Worm (Caenorhabditis elegans) whole organism, mixed stage, embryonic: ENCODE data around the gene Y38C1BA.1.

Experiments used
- M03D4.4 ChIP-seq: sonication (generic microtip); optimal IDR thresholded peaks from 2 replicates; lab custom pipeline; 2017; ENCODE audit warnings: mild to moderate bottlenecking, missing genetic modification characterization, missing compliant biosample characterization
- bed-3 ChIP-seq: fragments of 200-800 bp; sonication (Bioruptor generic); optimal IDR thresholded peaks from 3 replicates; lab custom pipeline; 2018; ENCODE audit warnings: mild to moderate bottlenecking, missing genetic modification characterization, moderate library complexity, missing compliant biosample characterization
- blmp-1 ChIP-seq: fragments of 150-350 bp; optimal IDR thresholded peaks from 2 replicates; lab custom pipeline; 2014; ENCODE audit warnings: missing biosample characterization, missing genetic modification characterization
- ceh-43 ChIP-seq: fragments of 200-800 bp; sonication (Bioruptor generic); optimal IDR thresholded peaks from 2 replicates; lab custom pipeline; 2018; ENCODE audit warnings: mild to moderate bottlenecking, missing genetic modification characterization, moderate library complexity, missing compliant biosample characterization
- ceh-83 ChIP-seq: fragments of 200-800 bp; sonication (Bioruptor generic); optimal IDR thresholded peaks from 2 replicates; lab custom pipeline; 2018; ENCODE audit warnings: mild to moderate bottlenecking, missing genetic modification characterization, missing compliant biosample characterization
- ces-1 ChIP-seq: fragments of 150-350 bp; optimal IDR thresholded peaks from 2 replicates; lab custom pipeline; 2014; ENCODE audit warnings: missing biosample characterization, missing genetic modification reagents, missing genetic modification characterization
- elt-1 ChIP-seq: sonication (generic microtip); optimal IDR thresholded peaks from 2 replicates; lab custom pipeline; 2017; ENCODE audit warnings: missing genetic modification characterization, mild to moderate bottlenecking, missing compliant biosample characterization, antibody characterized with exemption, moderate library complexity, borderline replicate concordance; ENCODE audit not compliant: insufficient read depth
- flh-1 ChIP-seq: fragments of 200-800 bp; sonication (Bioruptor generic); optimal IDR thresholded peaks from 2 replicates; lab custom pipeline; 2018; ENCODE audit warnings: mild to moderate bottlenecking, missing genetic modification characterization, moderate library complexity, missing compliant biosample characterization
- ham-2 ChIP-seq: fragments of 200-800 bp; sonication (Bioruptor generic); optimal IDR thresholded peaks from 2 replicates; lab custom pipeline; 2018; ENCODE audit warnings: mild to moderate bottlenecking, missing genetic modification characterization, missing compliant biosample characterization
- hlh-1 ChIP-seq: fragments of 150-350 bp; optimal IDR thresholded peaks from 2 replicates; lab custom pipeline; 2014; ENCODE audit warnings: missing biosample characterization, missing genetic modification reagents, missing genetic modification characterization
- lin-13 ChIP-seq: fragments of 150-350 bp; optimal IDR thresholded peaks from 2 replicates; lab custom pipeline; 2014; ENCODE audit warnings: missing biosample characterization, missing genetic modification characterization
- lin-32 ChIP-seq: fragments of 200-800 bp; sonication (Bioruptor generic); optimal IDR thresholded peaks from 2 replicates; lab custom pipeline; 2018; ENCODE audit warnings: mild to moderate bottlenecking, missing genetic modification characterization, missing compliant biosample characterization
- lsy-2 ChIP-seq: fragments of 150-350 bp; optimal IDR thresholded peaks from 2 replicates; lab custom pipeline; 2014; ENCODE audit warnings: missing biosample characterization, missing genetic modification characterization
- mab-5 ChIP-seq: fragments of 150-350 bp; optimal IDR thresholded peaks from 2 replicates; lab custom pipeline; 2014; ENCODE audit warnings: missing biosample characterization, missing genetic modification characterization
- mep-1 ChIP-seq: fragments of 150-350 bp; optimal IDR thresholded peaks from 2 replicates; lab custom pipeline; 2017; ENCODE audit warnings: missing biosample characterization, missing genetic modification reagents, missing genetic modification characterization, inconsistent platforms
- mls-2 ChIP-seq: sonication (generic microtip); optimal IDR thresholded peaks from 2 replicates; lab custom pipeline; 2016; ENCODE audit warnings: mild to moderate bottlenecking, missing genetic modification characterization, moderate library complexity, missing compliant biosample characterization
- nhr-12 ChIP-seq: fragments of 150-350 bp; optimal IDR thresholded peaks from 2 replicates; lab custom pipeline; 2014; ENCODE audit warnings: missing biosample characterization, missing genetic modification characterization
- nhr-2 ChIP-seq: fragments of 150-350 bp; optimal IDR thresholded peaks from 2 replicates; lab custom pipeline; 2014; ENCODE audit warnings: missing biosample characterization, missing genetic modification characterization
- nhr-237 ChIP-seq: fragments of 150-350 bp; optimal IDR thresholded peaks from 2 replicates; lab custom pipeline; 2014; ENCODE audit warnings: missing biosample characterization, missing genetic modification characterization
- nhr-76 ChIP-seq: sonication (generic microtip); optimal IDR thresholded peaks from 2 replicates; lab custom pipeline; 2017; ENCODE audit warnings: missing biosample characterization, missing genetic modification characterization
- pha-4 ChIP-seq: fragments of 150-350 bp; optimal IDR thresholded peaks from 2 replicates; lab custom pipeline; 2018; ENCODE audit warnings: missing biosample characterization, missing genetic modification reagents, missing genetic modification characterization
- sem-2 ChIP-seq: fragments of 200-800 bp; sonication (Bioruptor generic); optimal IDR thresholded peaks from 2 replicates; lab custom pipeline; 2018; ENCODE audit warnings: mild to moderate bottlenecking, missing genetic modification characterization, missing compliant biosample characterization
- sptf-1 ChIP-seq: sonication (generic microtip); optimal IDR thresholded peaks from 2 replicates; lab custom pipeline; 2017; ENCODE audit warnings: mild to moderate bottlenecking, missing genetic modification characterization, moderate library complexity, missing compliant biosample characterization
- tbx-8 ChIP-seq: fragments of 200-800 bp; sonication (Bioruptor generic); optimal IDR thresholded peaks from 2 replicates; lab custom pipeline; 2018; ENCODE audit warnings: mild to moderate bottlenecking, missing genetic modification characterization, moderate library complexity, missing compliant biosample characterization
- unc-120 ChIP-seq: sonication (generic microtip); optimal IDR thresholded peaks from 2 replicates; lab custom pipeline; 2017; ENCODE audit warnings: missing genetic modification characterization, missing compliant biosample characterization; ENCODE audit not compliant: poor library complexity, severe bottlenecking
- unc-39 ChIP-seq: fragments of 150-350 bp; optimal IDR thresholded peaks from 2 replicates; lab custom pipeline; 2014; ENCODE audit warnings: missing biosample characterization, missing genetic modification characterization
- unc-62 ChIP-seq: fragments of 150-350 bp; optimal IDR thresholded peaks from 2 replicates; lab custom pipeline; 2014; ENCODE audit warnings: missing biosample characterization, missing genetic modification reagents, missing genetic modification characterization
- ztf-11 ChIP-seq: fragments of 150-350 bp; optimal IDR thresholded peaks from 2 replicates; lab custom pipeline; 2014; ENCODE audit warnings: missing biosample characterization, missing genetic modification characterization

Gene Y38C1BA.1

DNA sequence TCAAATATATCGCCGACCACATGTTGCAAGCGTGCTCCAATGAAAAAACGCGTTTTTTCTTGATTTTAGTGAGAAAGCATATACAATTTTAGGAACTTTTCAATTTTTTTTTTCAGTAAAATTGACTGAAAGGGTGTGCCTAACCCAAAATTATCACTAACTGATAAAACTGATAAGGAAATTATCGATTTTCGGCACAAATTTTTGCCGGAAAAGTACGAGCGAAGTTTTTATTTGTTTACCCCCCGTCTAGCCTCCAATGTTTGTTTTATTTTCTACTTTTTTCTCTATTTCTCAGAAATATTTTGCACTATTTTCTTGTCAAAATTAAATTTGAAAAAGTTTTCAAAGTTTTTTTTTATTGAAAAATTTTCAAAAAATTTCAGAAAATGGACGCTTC, 30.5 kb upstream of the Y38C1BA.1 start, which contains the start of gene ccm-2:
ccm-2 (plus strand) TSS at position 387 of the 400 bp plus-strand sequence.
- no peak for TF ChIP-seq elt-1 (tag; lab: Kevin White, UChicago)
- TF ChIP-seq tbx-8 (GFP tag; lab: Kevin White, UChicago) = no peak
- TF ChIP-seq ztf-11 (tag; lab: Kevin White, UChicago) = no peak
- TF ChIP-seq unc-62 (GFP tag; lab: Kevin White, UChicago) = no peak
- TF ChIP-seq nhr-76 = no peak
- TF ChIP-seq unc-120 (tag; lab: Kevin White, UChicago) = no peak
- no peak for TF ChIP-seq blmp-1 (tag; lab: Kevin White, UChicago)
- TF ChIP-seq ceh-43 (GFP tag; lab: Kevin White, UChicago) = no peak
- TF ChIP-seq hlh-1 (tag; lab: Kevin White, UChicago) = no peak
- TF ChIP-seq pha-4 = no peak
- no peak for TF ChIP-seq sptf-1 (tag; lab: Kevin White, UChicago)
- TF ChIP-seq lin-13 (tag; lab: Kevin White, UChicago) = no peak
- no peak for TF ChIP-seq mls-2 (tag; lab: Kevin White, UChicago)

DNA sequence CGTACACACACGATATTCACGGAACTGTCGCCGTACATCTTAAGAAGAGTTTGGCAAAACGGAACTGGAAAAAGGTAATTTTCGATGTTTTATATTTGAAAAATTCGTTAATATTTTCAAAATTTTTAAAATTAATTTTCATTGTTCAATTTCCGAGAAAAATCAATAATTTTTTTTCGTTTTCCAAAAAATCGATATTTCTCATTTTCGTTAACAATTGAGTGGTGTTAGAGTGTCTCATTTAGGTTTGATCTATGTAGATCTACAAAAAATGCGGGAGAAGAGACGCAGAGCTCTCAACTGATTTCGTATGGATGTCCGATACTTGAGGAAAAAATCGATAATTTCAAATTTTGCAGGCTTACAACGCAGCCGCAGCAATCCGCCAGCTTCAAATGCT, 29.3 kb upstream of the Y38C1BA.1 start:
- TF ChIP-seq unc-39 (tag; lab: Kevin White, UChicago) = no peak
- no peak for TF ChIP-seq mab-5
- no peak for TF ChIP-seq nhr-2 (tag; lab: Kevin White, UChicago)
- TF ChIP-seq mls-2 (tag; lab: Kevin White, UChicago) = no peak
- no peak for TF ChIP-seq mep-1 (tag; lab: Kevin White, UChicago)
- no peak for TF ChIP-seq flh-1 (GFP tag; lab: Kevin White, UChicago)
- TF ChIP-seq ceh-43 (GFP tag; lab: Kevin White, UChicago) = no peak
- TF ChIP-seq hlh-1 (tag; lab: Kevin White, UChicago) = no peak
- TF ChIP-seq unc-120 (tag; lab: Kevin White, UChicago) = no peak
- no peak for TF ChIP-seq lin-13 (tag; lab: Kevin White, UChicago)
- no peak for TF ChIP-seq lsy-2 (tag; lab: Kevin White, UChicago)
- TF ChIP-seq sem-2 = no peak
- no peak for TF ChIP-seq M03D4.4 (tag; lab: Kevin White, UChicago)
- no peak for TF ChIP-seq tbx-8 (GFP tag; lab: Kevin White, UChicago)

DNA sequence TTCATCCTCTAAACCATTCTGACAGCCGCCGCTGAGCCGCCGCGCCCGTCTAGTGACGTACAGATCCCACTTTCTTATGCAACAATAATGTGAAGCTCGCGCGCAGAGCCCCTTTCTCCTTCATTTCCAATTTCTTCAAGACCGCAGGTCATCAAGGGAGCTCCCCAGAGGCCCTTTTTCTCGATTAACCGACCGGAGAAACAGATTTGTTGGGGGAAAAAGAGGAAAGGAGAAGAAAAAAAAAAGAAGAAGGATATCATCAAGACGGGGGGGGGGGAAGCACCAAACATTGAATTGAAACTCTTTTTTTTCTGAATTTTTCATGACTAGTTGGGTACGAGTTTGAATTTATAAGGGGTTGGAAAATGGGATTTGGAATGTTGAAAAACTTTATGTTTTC, 23.6 kb upstream of the Y38C1BA.1 start:
- TF ChIP-seq blmp-1 (tag; lab: Kevin White, UChicago) (no peak), elt-1 (tag; lab: Kevin White, UChicago) (no peak), sem-2 (no peak), ztf-11 (tag; lab: Kevin White, UChicago) (no peak), unc-39 (tag; lab: Kevin White, UChicago) (no peak), nhr-237 (tag; lab: Kevin White, UChicago) (no peak), bed-3 (no peak), sptf-1 (tag; lab: Kevin White, UChicago) (no peak), ceh-83 (GFP tag; lab: Kevin White, UChicago) (no peak), nhr-12 (tag; lab: Kevin White, UChicago) (no peak), nhr-2 (tag; lab: Kevin White, UChicago) (no peak)

DNA sequence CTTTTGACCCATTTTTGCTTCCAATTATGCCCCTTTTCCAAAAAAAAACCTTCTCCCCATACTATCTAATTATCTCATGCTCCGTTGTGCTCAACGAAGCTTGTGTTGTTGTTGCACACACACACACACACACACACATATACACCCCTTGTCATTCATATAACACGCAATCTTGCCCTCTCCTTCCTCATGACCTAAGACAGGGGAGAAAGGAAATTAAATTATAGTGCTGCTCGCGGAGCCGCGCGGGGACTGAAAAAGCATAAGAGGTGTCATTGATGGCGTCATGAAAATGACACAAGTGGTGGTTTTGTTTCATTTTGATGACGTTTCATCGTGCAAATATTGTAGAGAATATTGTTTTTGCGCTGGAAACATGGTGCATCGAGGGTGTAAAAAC, 23.0 kb upstream of the Y38C1BA.1 start:
- TF ChIP-seq ces-1 (GFP tag; lab: Kevin White, UChicago) (peak; percentile 93), lsy-2 (tag; lab: Kevin White, UChicago) (no peak)

DNA sequence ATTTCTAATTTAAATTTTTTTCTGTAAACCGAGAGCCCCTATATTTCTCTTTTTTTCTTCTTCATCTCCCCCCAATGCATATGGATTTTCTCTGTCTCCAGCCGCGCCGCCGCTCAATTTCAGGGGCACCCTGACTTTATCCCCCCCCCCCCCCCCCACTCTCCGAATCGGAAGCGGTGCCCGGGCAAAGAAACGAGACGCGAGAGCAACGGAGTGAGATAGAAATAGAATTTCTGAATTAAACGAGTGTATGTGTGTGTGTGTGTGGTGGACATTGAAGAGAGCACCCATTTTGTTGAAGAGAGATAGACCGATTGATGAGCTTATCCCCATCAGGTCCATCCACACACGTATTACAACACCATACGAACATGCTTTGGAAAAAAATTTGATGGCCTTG, 22.0 kb upstream of the Y38C1BA.1 start:
- TF ChIP-seq ces-1 (GFP tag; lab: Kevin White, UChicago) = peak; percentile 84
- TF ChIP-seq mep-1 (tag; lab: Kevin White, UChicago) = no peak
- no peak for TF ChIP-seq M03D4.4 (tag; lab: Kevin White, UChicago)
- TF ChIP-seq unc-62 (GFP tag; lab: Kevin White, UChicago) = no peak
- TF ChIP-seq mls-2 (tag; lab: Kevin White, UChicago) = peak; percentile 25
- peak; percentile 12 for TF ChIP-seq unc-120 (tag; lab: Kevin White, UChicago)
- TF ChIP-seq ztf-11 (tag; lab: Kevin White, UChicago) = no peak
- TF ChIP-seq lin-32 = no peak
- peak; percentile 16 for TF ChIP-seq sptf-1 (tag; lab: Kevin White, UChicago)
- TF ChIP-seq ham-2 (GFP tag; lab: Kevin White, UChicago) = no peak
